Worm (Caenorhabditis elegans): ENCODE results near the gene ctf-4.

DNA sequence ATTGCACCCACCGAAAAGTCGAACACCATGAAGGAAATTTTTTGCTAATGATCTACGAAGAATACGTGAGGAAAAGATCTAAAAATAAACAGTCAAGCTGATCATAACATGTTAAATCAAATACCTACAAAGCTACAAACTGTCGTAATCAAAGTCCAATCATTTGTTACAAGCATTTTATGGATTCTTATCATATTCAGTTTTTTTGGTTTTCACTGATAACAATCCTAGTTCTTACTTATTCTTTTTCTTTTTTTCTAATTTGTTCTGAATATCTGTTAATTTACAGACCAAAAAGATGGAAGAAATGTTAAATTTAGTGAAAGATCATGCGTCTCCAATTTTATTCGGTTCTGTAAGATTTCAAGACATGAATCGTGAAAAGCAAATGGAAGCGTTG lies 10.5 kb downstream of the ctf-4 start, which contains the start of gene F17C11.6:
- TF ChIP-seq hlh-30 (tag; optimal IDR thresholded peaks at IDR 0.05; ENCODE audit: insufficient read depth) (no peak), ama-1 (optimal IDR thresholded peaks at IDR 0.05) (no peak), pqm-1 (tag; optimal IDR thresholded peaks at IDR 0.05) (no peak), egl-27 (tag; optimal IDR thresholded peaks at IDR 0.05) (no peak), nhr-25 (tag; optimal IDR thresholded peaks at IDR 0.05; ENCODE audit: borderline replicate concordance, insufficient read depth) (no peak), hif-1 (tag; optimal IDR thresholded peaks at IDR 0.05) (no peak), spr-1 (tag; optimal IDR thresholded peaks at IDR 0.05) (no peak), aly-2 (tag; optimal IDR thresholded peaks at IDR 0.05) (no peak), jun-1 (tag; optimal IDR thresholded peaks at IDR 0.05) (no peak), nhr-28 (tag; optimal IDR thresholded peaks at IDR 0.05) (no peak), F49E8.2 (tag; optimal IDR thresholded peaks at IDR 0.05; ENCODE audit: borderline replicate concordance) (no peak), mep-1 (tag; optimal IDR thresholded peaks at IDR 0.05) (no peak), mxl-3 (GFP tag; optimal IDR thresholded peaks at IDR 0.05) (no peak)

Measured in whole organism, L4 larva.